Fruit fly (Drosophila melanogaster) whole organism, embryonic: ENCODE results near the gene CG31867.

ENCODE experiments used
- Abd-B ChIP-seq: fragments of 200-800 bp; sonication (Bioruptor generic); optimal IDR thresholded peaks from 2 replicates; lab custom pipeline; 2018; ENCODE audit warnings: missing biosample characterization, mild to moderate bottlenecking, missing genetic modification characterization, moderate library complexity
- Atf6 ChIP-seq: fragments of 200-800 bp; sonication (Bioruptor generic); IDR thresholded peaks from 2 replicates; pipeline ENCODE4 v1.3.6; 2022; ENCODE audit warnings: missing biosample characterization, missing genetic modification characterization
- CG1024 ChIP-seq: fragments of 200-800 bp; sonication (Bioruptor generic); IDR thresholded peaks from 2 replicates; pipeline ENCODE4 v1.3.6; 2022; ENCODE audit warnings: missing biosample characterization, missing genetic modification characterization
- CG10267 ChIP-seq: fragments of 200-800 bp; sonication (Bioruptor generic); optimal IDR thresholded peaks from 2 replicates; lab custom pipeline; 2018; ENCODE audit warnings: missing biosample characterization, mild to moderate bottlenecking, missing genetic modification characterization, moderate library complexity
- CG10366 ChIP-seq: fragments of 200-800 bp; sonication (Bioruptor generic); IDR thresholded peaks from 2 replicates; pipeline ENCODE4 v1.3.6; 2022; ENCODE audit warnings: missing biosample characterization, missing genetic modification characterization
- CG10543 ChIP-seq: fragments of 200-800 bp; sonication (Bioruptor generic); optimal IDR thresholded peaks from 3 replicates; lab custom pipeline; 2017; ENCODE audit warnings: missing biosample characterization, mild to moderate bottlenecking, missing genetic modification characterization, moderate library complexity
- CG11247 ChIP-seq: fragments of 200-800 bp; sonication (Bioruptor generic); IDR thresholded peaks from 2 replicates; pipeline ENCODE4 v1.3.6; 2022; ENCODE audit warnings: missing biosample characterization, missing genetic modification characterization
- CG11504 ChIP-seq: fragments of 200-800 bp; sonication (Bioruptor generic); optimal IDR thresholded peaks from 3 replicates; lab custom pipeline; 2019; ENCODE audit warnings: missing biosample characterization, mild to moderate bottlenecking, missing genetic modification characterization, moderate library complexity
- CG11560 ChIP-seq: fragments of 200-800 bp; sonication (Bioruptor generic); IDR thresholded peaks from 3 replicates; pipeline ENCODE4 v1.3.6; 2022; ENCODE audit warnings: missing biosample characterization, missing genetic modification characterization
- CG13123 ChIP-seq: fragments of 200-800 bp; sonication (Bioruptor generic); optimal IDR thresholded peaks from 2 replicates; lab custom pipeline; 2016; ENCODE audit warnings: missing biosample characterization, missing genetic modification characterization
- CG14667 ChIP-seq: fragments of 200-800 bp; sonication (Bioruptor generic); IDR thresholded peaks from 2 replicates; pipeline ENCODE4 v1.3.6; 2022; ENCODE audit warnings: missing biosample characterization, missing genetic modification characterization
- CG15514 ChIP-seq: fragments of 200-800 bp; sonication (Bioruptor generic); optimal IDR thresholded peaks from 3 replicates; lab custom pipeline; 2017; ENCODE audit warnings: missing biosample characterization, missing genetic modification characterization, mild to moderate bottlenecking, moderate library complexity, missing genetic modification reagents
- CG15601 ChIP-seq: fragments of 200-800 bp; sonication (Bioruptor generic); optimal IDR thresholded peaks from 3 replicates; lab custom pipeline; 2019; ENCODE audit warnings: missing biosample characterization, mild to moderate bottlenecking, missing genetic modification characterization, moderate library complexity
- CG16813 ChIP-seq: fragments of 200-800 bp; sonication (Bioruptor generic); IDR thresholded peaks from 3 replicates; pipeline ENCODE4 v1.3.6; 2022; ENCODE audit warnings: missing biosample characterization, missing genetic modification characterization; ENCODE audit not compliant: partially characterized antibody
- CG17802 ChIP-seq: fragments of 200-800 bp; sonication (Bioruptor generic); optimal IDR thresholded peaks from 2 replicates; lab custom pipeline; 2018; ENCODE audit warnings: missing biosample characterization, mild to moderate bottlenecking, missing genetic modification characterization, moderate library complexity
- CG18764 ChIP-seq: fragments of 200-800 bp; sonication (Bioruptor generic); optimal IDR thresholded peaks from 3 replicates; lab custom pipeline; 2016; ENCODE audit warnings: missing biosample characterization, missing genetic modification characterization
- CG3065 ChIP-seq: fragments of 200-800 bp; sonication (Bioruptor generic); optimal IDR thresholded peaks from 2 replicates; lab custom pipeline; 2016; ENCODE audit warnings: missing biosample characterization, missing genetic modification characterization
- CG32767 ChIP-seq: fragments of 200-800 bp; sonication (Bioruptor generic); IDR thresholded peaks from 2 replicates; pipeline ENCODE4 v1.3.6; 2022; ENCODE audit warnings: missing biosample characterization, missing genetic modification characterization
- CG34376 ChIP-seq: fragments of 200-800 bp; sonication (Bioruptor generic); optimal IDR thresholded peaks from 2 replicates; lab custom pipeline; 2018; ENCODE audit warnings: missing biosample characterization, mild to moderate bottlenecking, missing genetic modification characterization
- CG4730 ChIP-seq: fragments of 200-800 bp; sonication (Bioruptor generic); IDR thresholded peaks from 2 replicates; pipeline ENCODE4 v1.3.6; 2022; ENCODE audit warnings: missing biosample characterization, missing genetic modification characterization
- CG7556 ChIP-seq: fragments of 200-800 bp; sonication (Bioruptor generic); optimal IDR thresholded peaks from 2 replicates; lab custom pipeline; 2017; ENCODE audit warnings: missing biosample characterization, mild to moderate bottlenecking, missing genetic modification characterization
- CG7745 ChIP-seq: fragments of 200-800 bp; sonication (Bioruptor generic); optimal IDR thresholded peaks from 2 replicates; lab custom pipeline; 2018; ENCODE audit warnings: missing biosample characterization, mild to moderate bottlenecking, missing genetic modification characterization, moderate library complexity
- CG8359 ChIP-seq: fragments of 200-800 bp; sonication (Bioruptor generic); optimal IDR thresholded peaks from 2 replicates; lab custom pipeline; 2017; ENCODE audit warnings: missing biosample characterization, mild to moderate bottlenecking, missing genetic modification characterization, borderline replicate concordance
- CG8388 ChIP-seq: fragments of 200-800 bp; sonication (Bioruptor generic); optimal IDR thresholded peaks from 2 replicates; lab custom pipeline; 2019; ENCODE audit warnings: missing biosample characterization, mild to moderate bottlenecking, missing genetic modification characterization, moderate library complexity
- CG8924 ChIP-seq: fragments of 200-800 bp; optimal IDR thresholded peaks from 3 replicates; lab custom pipeline; 2019; ENCODE audit warnings: missing biosample characterization, mild to moderate bottlenecking, missing genetic modification characterization, moderate library complexity
- CG9727 ChIP-seq: fragments of 200-800 bp; sonication (Bioruptor generic); optimal IDR thresholded peaks from 3 replicates; lab custom pipeline; 2017; ENCODE audit warnings: missing biosample characterization, mild to moderate bottlenecking, missing genetic modification characterization
- CkIIα-i1 ChIP-seq: fragments of 200-800 bp; sonication (Bioruptor generic); IDR thresholded peaks from 2 replicates; pipeline ENCODE4 v1.3.6; 2022; ENCODE audit warnings: missing biosample characterization, missing genetic modification characterization
- D19A ChIP-seq: fragments of 200-800 bp; optimal IDR thresholded peaks from 3 replicates; lab custom pipeline; 2019; ENCODE audit warnings: missing biosample characterization, mild to moderate bottlenecking, missing genetic modification characterization, moderate library complexity
- E2f1 ChIP-seq: fragments of 200-800 bp; sonication (Bioruptor generic); IDR thresholded peaks from 2 replicates; pipeline ENCODE4 v1.3.6; 2022; ENCODE audit warnings: missing biosample characterization, missing genetic modification characterization
- ERR ChIP-seq: fragments of 200-800 bp; sonication (Bioruptor generic); optimal IDR thresholded peaks from 2 replicates; lab custom pipeline; 2016; ENCODE audit warnings: missing biosample characterization, missing genetic modification characterization
- Fer1 ChIP-seq: fragments of 200-800 bp; sonication (Bioruptor generic); optimal IDR thresholded peaks from 2 replicates; lab custom pipeline; 2017; ENCODE audit warnings: missing biosample characterization, mild to moderate bottlenecking, missing genetic modification characterization
- HLH4C ChIP-seq: fragments of 200-800 bp; sonication (Bioruptor generic); IDR thresholded peaks from 3 replicates; pipeline ENCODE4 v1.3.6; 2022; ENCODE audit warnings: missing biosample characterization, missing genetic modification characterization; ENCODE audit not compliant: partially characterized antibody
- Hr39 ChIP-seq: fragments of >200 bp; optimal IDR thresholded peaks from 2 replicates; lab custom pipeline; 2017
- Lhr ChIP-seq: fragments of 200-800 bp; sonication (Bioruptor generic); optimal IDR thresholded peaks from 3 replicates; lab custom pipeline; 2017; ENCODE audit warnings: mild to moderate bottlenecking, missing biosample characterization, missing genetic modification reagents, missing genetic modification characterization
- Oli ChIP-seq: fragments of 200-800 bp; sonication (Bioruptor generic); optimal IDR thresholded peaks from 2 replicates; lab custom pipeline; 2018; ENCODE audit warnings: missing biosample characterization, mild to moderate bottlenecking, missing genetic modification characterization, moderate library complexity
- Poxn ChIP-seq: fragments of 200-800 bp; sonication (Bioruptor generic); IDR thresholded peaks from 2 replicates; pipeline ENCODE4 v1.3.6; 2022; ENCODE audit warnings: missing biosample characterization, missing genetic modification characterization
- Spps ChIP-seq: fragments of 200-800 bp; sonication (Bioruptor generic); optimal IDR thresholded peaks from 2 replicates; lab custom pipeline; 2018; ENCODE audit warnings: missing biosample characterization, mild to moderate bottlenecking, missing genetic modification characterization
- crc ChIP-seq: fragments of 200-800 bp; sonication (Bioruptor generic); optimal IDR thresholded peaks from 2 replicates; lab custom pipeline; 2016; ENCODE audit warnings: missing biosample characterization, missing genetic modification characterization
- cwo ChIP-seq: fragments of 200-800 bp; sonication (Bioruptor generic); optimal IDR thresholded peaks from 3 replicates; lab custom pipeline; 2017; ENCODE audit warnings: missing biosample characterization, missing genetic modification characterization, mild to moderate bottlenecking, moderate library complexity, missing genetic modification reagents
- dmrt99B ChIP-seq: fragments of 200-800 bp; sonication (Bioruptor generic); optimal IDR thresholded peaks from 2 replicates; lab custom pipeline; 2018; ENCODE audit warnings: missing biosample characterization, mild to moderate bottlenecking, missing genetic modification characterization, moderate library complexity
- ewg ChIP-seq: fragments of 200-800 bp; sonication (Bioruptor generic); optimal IDR thresholded peaks from 3 replicates; lab custom pipeline; 2017; ENCODE audit warnings: mild to moderate bottlenecking, missing biosample characterization, missing genetic modification reagents, missing genetic modification characterization
- fd102C ChIP-seq: fragments of 200-800 bp; sonication (Bioruptor generic); optimal IDR thresholded peaks from 2 replicates; lab custom pipeline; 2018; ENCODE audit warnings: missing biosample characterization, mild to moderate bottlenecking, missing genetic modification characterization, moderate library complexity
- gro ChIP-seq: fragments of 200-800 bp; sonication (Bioruptor generic); optimal IDR thresholded peaks from 2 replicates; lab custom pipeline; 2016; ENCODE audit warnings: missing biosample characterization, missing genetic modification characterization
- lov ChIP-seq, 2 experiments: fragments of 200-800 bp in 1 of 2; fragments of >200 bp in 1 of 2; sonication (Bioruptor generic) in 1 of 2; IDR thresholded peaks in 1 of 2; optimal IDR thresholded peaks in 1 of 2; 2 replicates in 1 of 2; 3 replicates in 1 of 2; pipeline versions ENCODE4 v1.3.6 to Lab custom; 2017 to 2022; ENCODE audit warnings: missing biosample characterization in 1 of 2, missing genetic modification characterization in 1 of 2
- org-1 ChIP-seq: fragments of 200-800 bp; sonication (Bioruptor generic); optimal IDR thresholded peaks from 2 replicates; lab custom pipeline; 2017; ENCODE audit warnings: missing biosample characterization, missing genetic modification characterization
- pnt ChIP-seq: fragments of 200-800 bp; sonication (Bioruptor generic); optimal IDR thresholded peaks from 3 replicates; lab custom pipeline; 2016; ENCODE audit warnings: missing biosample characterization, missing genetic modification characterization
- sc ChIP-seq, 3 experiments: fragments of >200 bp in 2 of 3; fragments of 200-800 bp in 1 of 3; sonication (Bioruptor generic) in 1 of 3; optimal IDR thresholded peaks; 2 replicates in 2 of 3; 3 replicates in 1 of 3; lab custom pipeline; 2017; ENCODE audit warnings: mild to moderate bottlenecking in 1 of 3, missing biosample characterization in 1 of 3, missing genetic modification characterization in 1 of 3, missing genetic modification reagents in 1 of 3
- sr ChIP-seq: fragments of 200-800 bp; sonication (Bioruptor generic); IDR thresholded peaks from 3 replicates; pipeline ENCODE4 v1.3.6; 2022; ENCODE audit warnings: missing biosample characterization, missing genetic modification characterization
- ssp ChIP-seq: fragments of 200-800 bp; sonication (Bioruptor generic); IDR thresholded peaks from 2 replicates; pipeline ENCODE4 v1.3.6; 2022; ENCODE audit warnings: missing biosample characterization, missing genetic modification characterization

CG31867 gene

dm6 chr2L:11189116-11189449 lies 43.9 kb upstream of the CG31867 start (continued):
- TF ChIP-seq D19A (tag; lab: Kevin White, UChicago): peak; percentile 78
- TF ChIP-seq CG11247 (GFP tag; lab: Robert Waterston, UW): no peak
- TF ChIP-seq fd102C: peak; percentile 65
- no peak for TF ChIP-seq CG10543 (GFP tag; lab: Kevin White, UChicago)
- TF ChIP-seq CG34376 (GFP tag; lab: Kevin White, UChicago): no peak
- peak; percentile 81 for TF ChIP-seq CG9727 (GFP tag; lab: Kevin White, UChicago)
- TF ChIP-seq E2f1: peak; percentile 43; the same call in 1 of the 2 replicates
- TF ChIP-seq CG8924 (tag; lab: Kevin White, UChicago): peak; percentile 84
- TF ChIP-seq CG18764 (GFP tag; lab: Kevin White, UChicago): no peak
- peak; percentile 46 for TF ChIP-seq CG15601 (tag; lab: Kevin White, UChicago)
- peak; percentile 46 for TF ChIP-seq CG11504 (tag; lab: Kevin White, UChicago)
- no peak for TF ChIP-seq CG7745 (tag; lab: Kevin White, UChicago)
- peak; percentile 3 for TF ChIP-seq Lhr
- TF ChIP-seq CG14667 (GFP tag; lab: Robert Waterston, UW): 0 out of 2 replicates have a peak, but pooled peaks have one; percentile 11
- TF ChIP-seq CG8359 (GFP tag; lab: Kevin White, UChicago): no peak
- TF ChIP-seq HLH4C (GFP tag; lab: Robert Waterston, UW): 0 out of 3 replicates have a peak, but pooled peaks have one; percentile 30
- peak; percentile 53 for TF ChIP-seq Spps
- TF ChIP-seq CG4730: 0 out of 2 replicates have a peak, but pooled peaks have one; percentile 10
- TF ChIP-seq CG11560: 0 out of 3 replicates have a peak, but pooled peaks have one; percentile 27
- TF ChIP-seq org-1 (GFP tag; lab: Kevin White, UChicago): peak; percentile 51
- peak; percentile 16 for TF ChIP-seq Abd-B (GFP tag; lab: Kevin White, UChicago)
- peak; percentile 9 for TF ChIP-seq CG3065
- TF ChIP-seq Fer1 (GFP tag; lab: Kevin White, UChicago): no peak
- TF ChIP-seq CG7556: peak; percentile 55
- no peak for TF ChIP-seq Poxn (GFP tag; lab: Robert Waterston, UW)
- TF ChIP-seq CG15514 (GFP tag; lab: Kevin White, UChicago): no peak
- TF ChIP-seq CG13123: peak; percentile 15
- TF ChIP-seq CG16813 (GFP tag; lab: Robert Waterston, UW): 0 out of 3 replicates have a peak, but pooled peaks have one; percentile 37
- TF ChIP-seq CG17802 (tag; lab: Kevin White, UChicago): no peak
- no peak for TF ChIP-seq ERR (GFP tag; lab: Kevin White, UChicago)
- no peak for TF ChIP-seq gro (GFP tag; lab: Kevin White, UChicago)
- no peak for TF ChIP-seq CkIIα-i1
- peak; percentile 23; the same call in 1 of the 2 replicates for TF ChIP-seq CG10366 (GFP tag; lab: Robert Waterston, UW)
- TF ChIP-seq cwo: no peak
- TF ChIP-seq Oli (tag; lab: Kevin White, UChicago): peak; percentile 52
- no peak for TF ChIP-seq pnt (GFP tag; lab: Kevin White, UChicago)
- no peak for TF ChIP-seq sc (optimal IDR thresholded peaks at IDR 0.05; lab: Kevin White, UChicago)
- peak; percentile 53 for TF ChIP-seq sc (GFP tag; optimal IDR thresholded peaks at IDR 0.05; lab: Kevin White, UChicago)
- 0 out of 2 replicates have a peak, but pooled peaks have one; percentile 9 for TF ChIP-seq CG1024 (GFP tag; lab: Robert Waterston, UW)
- TF ChIP-seq CG32767 (GFP tag; lab: Robert Waterston, UW): no peak
- TF ChIP-seq lov (optimal IDR thresholded peaks at IDR 0.05; lab: Kevin White, UChicago): no peak
- no peak for TF ChIP-seq lov (GFP tag; IDR thresholded peaks at IDR 0.05; lab: Robert Waterston, UW)
- peak; percentile 13 for TF ChIP-seq dmrt99B
- TF ChIP-seq Atf6: no peak
- TF ChIP-seq CG10267 (tag; lab: Kevin White, UChicago): peak; percentile 69
- peak; percentile 51 for TF ChIP-seq ssp (GFP tag; lab: Robert Waterston, UW)
- TF ChIP-seq CG8388: peak; percentile 72
- TF ChIP-seq sr (GFP tag; lab: Robert Waterston, UW): no peak
- TF ChIP-seq crc (GFP tag; lab: Kevin White, UChicago): no peak
- peak; percentile 3 for TF ChIP-seq ewg (GFP tag; lab: Kevin White, UChicago)
- TF ChIP-seq Hr39 (lab: Kevin White, UChicago): no peak
